Worm (Caenorhabditis elegans) whole organism, L1 larva: ENCODE measurements around the gene T13C5.2.

Source experiments
- blmp-1 ChIP-seq: fragments of 150-350 bp; optimal IDR thresholded peaks from 2 replicates; lab custom pipeline; 2014; ENCODE audit warnings: missing biosample characterization, missing genetic modification characterization
- hlh-4 ChIP-seq: sonication (generic microtip); optimal IDR thresholded peaks from 2 replicates; lab custom pipeline; 2016; ENCODE audit warnings: mild to moderate bottlenecking, missing genetic modification characterization, missing compliant biosample characterization
- nhr-20 ChIP-seq: sonication (generic microtip); optimal IDR thresholded peaks from 2 replicates; lab custom pipeline; 2016; ENCODE audit warnings: mild to moderate bottlenecking, missing genetic modification characterization, missing compliant biosample characterization
- nhr-237 ChIP-seq: fragments of 150-350 bp; optimal IDR thresholded peaks from 2 replicates; lab custom pipeline; 2014; ENCODE audit warnings: missing biosample characterization, missing genetic modification characterization
- skn-1 ChIP-seq: fragments of 150-350 bp; optimal IDR thresholded peaks from 2 replicates; lab custom pipeline; 2014; ENCODE audit warnings: missing biosample characterization, missing genetic modification characterization

Gene T13C5.2

DNA sequence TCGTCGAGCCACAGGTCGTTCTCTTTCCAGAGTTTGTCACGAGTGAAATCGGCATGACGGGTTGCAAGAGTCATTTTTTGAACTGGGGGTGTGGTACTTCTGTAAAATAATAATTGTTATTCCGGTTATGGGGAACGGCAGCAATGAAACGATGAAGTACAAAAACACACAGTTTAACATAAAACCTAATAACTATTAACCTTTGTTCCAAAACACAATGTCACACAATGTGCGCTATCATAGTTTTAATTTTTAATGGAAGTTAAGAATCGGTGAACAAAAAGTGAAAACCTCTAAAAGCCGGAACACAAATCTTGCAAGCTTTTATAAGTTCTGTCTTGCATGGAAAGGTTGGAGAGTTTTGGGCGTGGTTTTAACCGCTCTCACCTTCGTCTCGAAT is 50.6 kb downstream of the T13C5.2 start, which contains the start of gene hsp-43:
hsp-43 (minus strand) TSS at position 101 of the 400 bp plus-strand sequence.
- TF ChIP-seq blmp-1 (tag; lab: Kevin White, UChicago) (peak; percentile 78), nhr-237 (tag; lab: Kevin White, UChicago) (no peak), hlh-4 (no peak), skn-1 (peak; percentile 19), nhr-20 (tag; lab: Kevin White, UChicago) (no peak)
